Worm (Caenorhabditis elegans) whole organism, L3 larva: ENCODE results near the gene str-68.

Source experiments
- R02D3.7 ChIP-seq: fragments of 150-350 bp; optimal IDR thresholded peaks from 2 replicates; lab custom pipeline; 2014; ENCODE audit warnings: missing biosample characterization, missing genetic modification characterization
- ceh-82 ChIP-seq: fragments of 150-350 bp; optimal IDR thresholded peaks from 2 replicates; lab custom pipeline; 2014; ENCODE audit warnings: missing biosample characterization, missing genetic modification characterization
- fkh-10 ChIP-seq: sonication (generic microtip); optimal IDR thresholded peaks from 2 replicates; lab custom pipeline; 2017; ENCODE audit warnings: missing biosample characterization, missing genetic modification reagents, missing genetic modification characterization
- fos-1 ChIP-seq: fragments of 150-350 bp; optimal IDR thresholded peaks from 2 replicates; lab custom pipeline; 2014; ENCODE audit warnings: missing biosample characterization, missing genetic modification characterization
- nhr-28 ChIP-seq: fragments of 150-350 bp; optimal IDR thresholded peaks from 2 replicates; lab custom pipeline; 2014; ENCODE audit warnings: missing biosample characterization, missing genetic modification characterization
- nhr-76 ChIP-seq: fragments of 150-350 bp; sonication (generic microtip); optimal IDR thresholded peaks from 5 replicates; lab custom pipeline; 2014; ENCODE audit warnings: missing biosample characterization, missing genetic modification characterization
- ztf-4 ChIP-seq: fragments of 150-350 bp; optimal IDR thresholded peaks from 2 replicates; lab custom pipeline; 2014; ENCODE audit warnings: missing biosample characterization, missing genetic modification characterization

- TF ChIP-seq fkh-10: no peak
- TF ChIP-seq ztf-4: no peak
- no peak for TF ChIP-seq nhr-28
- TF ChIP-seq R02D3.7 (tag; lab: Kevin White, UChicago): no peak
- TF ChIP-seq ceh-82: no peak
- no peak for TF ChIP-seq nhr-76 (tag; lab: Kevin White, UChicago)
- no peak for TF ChIP-seq fos-1 (tag; lab: Kevin White, UChicago)
Measured at ce11 chrV:3127670-3128069, 20.3 kb upstream of the str-68 start, which contains the start of gene Y73C8C.10.
